Worm (Caenorhabditis elegans) whole organism, L4 larva: Measurements from ENCODE around the gene ZC190.10.
A peak's percentile ranks its signal among the peaks of the same experiment; 100 is the strongest.

Source experiments
- D1046.2 ChIP-seq: fragments of 200-800 bp; sonication (Bioruptor generic); IDR thresholded peaks from 2 replicates; pipeline ENCODE4 v1.3.6; 2022; ENCODE audit warnings: missing genetic modification characterization, missing compliant biosample characterization
- F44E2.7 ChIP-seq: fragments of 200-800 bp; sonication (Bioruptor generic); IDR thresholded peaks from 2 replicates; pipeline ENCODE4 v2.1.2; 2022; ENCODE audit warnings: missing genetic modification characterization, missing compliant biosample characterization
- Y5F2A.4 ChIP-seq: fragments of 200-800 bp; sonication (Bioruptor generic); optimal IDR thresholded peaks from 2 replicates; lab custom pipeline; 2018; ENCODE audit warnings: mild to moderate bottlenecking, missing genetic modification characterization, missing compliant biosample characterization
- ZK546.5 ChIP-seq, 2 experiments: sonication (generic microtip); optimal IDR thresholded peaks; 2 replicates each; lab custom pipeline; 2017; ENCODE audit warnings: missing biosample characterization in 2 of 2, missing genetic modification characterization in 2 of 2
- aha-1 ChIP-seq: fragments of 150-350 bp; peaks from one replicate; lab custom pipeline; 2014; ENCODE audit warnings: missing biosample characterization, missing genetic modification characterization
- arid-1 ChIP-seq: fragments of 200-800 bp; sonication (Bioruptor generic); conservative IDR thresholded peaks from 2 replicates; pipeline ENCODE4 v1.3.6; 2022; ENCODE audit warnings: missing genetic modification reagents, missing genetic modification characterization, missing compliant biosample characterization
- ceh-32 ChIP-seq: sonication (generic microtip); optimal IDR thresholded peaks from 2 replicates; lab custom pipeline; 2016; ENCODE audit warnings: mild to moderate bottlenecking, missing genetic modification characterization, missing compliant biosample characterization; ENCODE audit not compliant: poor library complexity
- daf-16 ChIP-seq, 3 experiments: sonication (generic microtip); optimal IDR thresholded peaks; 2 replicates each; lab custom pipeline; 2016 to 2017; ENCODE audit warnings: missing genetic modification characterization in 3 of 3, missing genetic modification reagents in 3 of 3, mild to moderate bottlenecking in 2 of 3, missing compliant biosample characterization in 2 of 3, missing biosample characterization in 1 of 3, moderate library complexity in 1 of 3
- daf-8 ChIP-seq: fragments of 200-800 bp; sonication (Bioruptor generic); IDR thresholded peaks from 2 replicates; pipeline ENCODE4 v1.3.6; 2022; ENCODE audit warnings: missing genetic modification characterization, missing compliant biosample characterization
- duxl-1 ChIP-seq: sonication (generic microtip); optimal IDR thresholded peaks from 2 replicates; lab custom pipeline; 2016; ENCODE audit warnings: mild to moderate bottlenecking, missing genetic modification characterization, moderate library complexity, missing compliant biosample characterization; ENCODE audit not compliant: poor library complexity
- dve-1 ChIP-seq: sonication (generic microtip); optimal IDR thresholded peaks from 2 replicates; lab custom pipeline; 2017; ENCODE audit warnings: antibody characterized with exemption, mild to moderate bottlenecking, missing genetic modification characterization, missing compliant biosample characterization; ENCODE audit not compliant: insufficient read depth
- egl-27 ChIP-seq: sonication (generic microtip); optimal IDR thresholded peaks from 3 replicates; lab custom pipeline; 2017; ENCODE audit warnings: missing biosample characterization, missing genetic modification reagents, missing genetic modification characterization
- gei-8 ChIP-seq: fragments of 200-800 bp; sonication (Bioruptor generic); optimal IDR thresholded peaks from 2 replicates; lab custom pipeline; 2018; ENCODE audit warnings: mild to moderate bottlenecking, missing genetic modification characterization, missing compliant biosample characterization
- hif-1 ChIP-seq, 2 experiments: sonication (generic microtip); optimal IDR thresholded peaks; 2 replicates each; lab custom pipeline; 2016 to 2017; ENCODE audit warnings: missing compliant biosample characterization in 2 of 2, missing genetic modification characterization in 2 of 2, missing genetic modification reagents in 2 of 2, missing genotype in 2 of 2, mild to moderate bottlenecking in 1 of 2
- jun-1 ChIP-seq: fragments of 150-350 bp; optimal IDR thresholded peaks from 2 replicates; lab custom pipeline; 2014; ENCODE audit warnings: missing biosample characterization, missing genetic modification reagents, missing genetic modification characterization
- lin-13 ChIP-seq: fragments of 150-350 bp; optimal IDR thresholded peaks from 2 replicates; lab custom pipeline; 2014; ENCODE audit warnings: missing biosample characterization, missing genetic modification reagents, missing genetic modification characterization
- lin-38 ChIP-seq: fragments of 200-800 bp; sonication (Bioruptor generic); IDR thresholded peaks from 2 replicates; pipeline ENCODE4 v1.3.6; 2022; ENCODE audit warnings: missing genetic modification reagents, missing genetic modification characterization, missing compliant biosample characterization
- lin-39 ChIP-seq: fragments of 150-350 bp; optimal IDR thresholded peaks from 2 replicates; lab custom pipeline; 2014; ENCODE audit warnings: missing biosample characterization, missing genetic modification reagents, missing genetic modification characterization
- lir-3 ChIP-seq: sonication (generic microtip); optimal IDR thresholded peaks from 2 replicates; lab custom pipeline; 2016; ENCODE audit warnings: mild to moderate bottlenecking, missing genetic modification characterization, missing compliant biosample characterization
- lsy-2 ChIP-seq, 2 experiments: fragments of 150-350 bp in 1 of 2; sonication (generic microtip) in 1 of 2; optimal IDR thresholded peaks; 2 replicates each; lab custom pipeline; 2014 to 2017; ENCODE audit warnings: missing biosample characterization in 2 of 2, missing genetic modification characterization in 2 of 2
- madf-5 ChIP-seq, 2 experiments: fragments of 200-800 bp; sonication (Bioruptor generic); IDR thresholded peaks; 2 replicates each; pipeline ENCODE4 v1.3.6; 2022; ENCODE audit warnings: missing compliant biosample characterization in 2 of 2, missing genetic modification characterization in 2 of 2
- madf-9 ChIP-seq: fragments of 200-800 bp; sonication (Bioruptor generic); conservative IDR thresholded peaks from 2 replicates; pipeline ENCODE4 v1.3.6; 2022; ENCODE audit warnings: missing genetic modification reagents, missing genetic modification characterization, missing compliant biosample characterization
- mep-1 ChIP-seq: fragments of 150-350 bp; sonication (generic microtip); optimal IDR thresholded peaks from 3 replicates; lab custom pipeline; 2014; ENCODE audit warnings: missing biosample characterization, missing genetic modification characterization
- mxl-3 ChIP-seq: fragments of 200-800 bp; sonication (Bioruptor generic); optimal IDR thresholded peaks from 2 replicates; lab custom pipeline; 2018; ENCODE audit warnings: mild to moderate bottlenecking, missing genetic modification characterization, missing compliant biosample characterization
- nhr-111 ChIP-seq: fragments of 200-800 bp; sonication (Bioruptor generic); optimal IDR thresholded peaks from 2 replicates; lab custom pipeline; 2018; ENCODE audit warnings: mild to moderate bottlenecking, missing genetic modification characterization, missing compliant biosample characterization
- nhr-237 ChIP-seq: sonication (generic microtip); optimal IDR thresholded peaks from 2 replicates; lab custom pipeline; 2017; ENCODE audit warnings: missing biosample characterization, missing genetic modification characterization
- nhr-28 ChIP-seq: fragments of 150-350 bp; optimal IDR thresholded peaks from 2 replicates; lab custom pipeline; 2014; ENCODE audit warnings: missing biosample characterization, missing genetic modification characterization
- nhr-41 ChIP-seq: fragments of 200-800 bp; sonication (Bioruptor generic); IDR thresholded peaks from 2 replicates; pipeline ENCODE4 v1.3.6; 2022; ENCODE audit warnings: missing genetic modification reagents, missing genetic modification characterization, missing compliant biosample characterization
- nhr-6 ChIP-seq: fragments of 150-350 bp; optimal IDR thresholded peaks from 2 replicates; lab custom pipeline; 2014; ENCODE audit warnings: missing biosample characterization, missing genetic modification characterization
- nhr-76 ChIP-seq: fragments of 150-350 bp; optimal IDR thresholded peaks from 2 replicates; lab custom pipeline; 2014; ENCODE audit warnings: missing biosample characterization, missing genetic modification characterization
- pqm-1 ChIP-seq: sonication (generic microtip); optimal IDR thresholded peaks from 2 replicates; lab custom pipeline; 2017; ENCODE audit warnings: missing biosample characterization, missing genetic modification characterization
- sdz-12 ChIP-seq: fragments of 200-800 bp; sonication (Bioruptor generic); optimal IDR thresholded peaks from 2 replicates; lab custom pipeline; 2018; ENCODE audit warnings: mild to moderate bottlenecking, missing genetic modification characterization, missing compliant biosample characterization
- snpc-1.2 ChIP-seq: fragments of 200-800 bp; sonication (Bioruptor generic); IDR thresholded peaks from 2 replicates; pipeline ENCODE4 v1.3.6; 2022; ENCODE audit warnings: missing genetic modification reagents, missing genetic modification characterization, missing compliant biosample characterization
- spr-1 ChIP-seq: sonication (generic microtip); optimal IDR thresholded peaks from 2 replicates; lab custom pipeline; 2016; ENCODE audit warnings: mild to moderate bottlenecking, missing genetic modification characterization, missing compliant biosample characterization
- spr-3 ChIP-seq: fragments of 200-800 bp; sonication (Bioruptor generic); optimal IDR thresholded peaks from 2 replicates; lab custom pipeline; 2018; ENCODE audit warnings: mild to moderate bottlenecking, missing genetic modification characterization, missing compliant biosample characterization
- unc-62 ChIP-seq, 3 experiments: fragments of 150-350 bp in 1 of 3; sonication (generic microtip); optimal IDR thresholded peaks in 2 of 3; peaks in 1 of 3; 1 replicate in 1 of 3; 2 replicates in 2 of 3; lab custom pipeline; 2014 to 2017; ENCODE audit warnings: missing biosample characterization in 3 of 3, missing genetic modification characterization in 3 of 3, missing genetic modification reagents in 3 of 3, missing genotype in 1 of 3
- vab-7 ChIP-seq: fragments of 200-800 bp; sonication (Bioruptor generic); IDR thresholded peaks from 2 replicates; pipeline ENCODE4 v1.3.6; 2022; ENCODE audit warnings: missing genetic modification reagents, missing genetic modification characterization, missing compliant biosample characterization

Gene ZC190.10

DNA sequence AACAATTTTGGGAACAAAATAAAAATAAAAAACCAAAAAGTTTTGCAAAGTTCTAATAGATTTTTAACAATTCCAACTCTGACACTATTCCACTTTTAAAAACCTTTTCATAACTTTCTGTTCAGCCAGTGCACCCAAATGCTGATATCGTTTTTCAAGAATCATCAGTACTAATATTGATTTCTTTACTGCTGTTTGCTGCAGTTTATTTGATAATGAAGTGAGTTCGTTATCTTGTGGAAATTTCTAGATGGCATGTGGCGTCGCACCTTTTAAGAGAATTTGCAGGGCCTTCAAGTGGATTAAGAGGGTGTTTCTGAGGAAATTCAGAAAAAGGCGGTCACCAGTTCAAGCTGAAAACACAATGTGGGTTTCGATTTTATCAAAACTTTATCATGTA is 34.9 kb upstream of the ZC190.10 start:
- no peak for TF ChIP-seq lin-13 (GFP tag; lab: Kevin White, UChicago)
- TF ChIP-seq nhr-6 (tag; lab: Kevin White, UChicago) = no peak
- no peak for TF ChIP-seq hif-1 (tag; optimal IDR thresholded peaks at IDR 0.05; lab: Kevin White, UChicago)
- TF ChIP-seq pqm-1 (tag; lab: Kevin White, UChicago) = peak; percentile 41
- no peak for TF ChIP-seq F44E2.7 (GFP tag; lab: Robert Waterston, UW)
- TF ChIP-seq nhr-237 = no peak
- TF ChIP-seq mep-1 (tag; lab: Kevin White, UChicago) = no peak
- TF ChIP-seq nhr-111 (GFP tag; lab: Kevin White, UChicago) = no peak
- TF ChIP-seq madf-5 (GFP tag; IDR thresholded peaks at IDR 0.05; lab: Robert Waterston, UW) = no peak
- no peak for TF ChIP-seq nhr-76
- TF ChIP-seq Y5F2A.4 = no peak
- no peak for TF ChIP-seq lsy-2 (tag; optimal IDR thresholded peaks at IDR 0.05; lab: Kevin White, UChicago)
- no peak for TF ChIP-seq sdz-12
- TF ChIP-seq lin-39 (tag; lab: Kevin White, UChicago) = no peak
- peak; percentile 27 for TF ChIP-seq dve-1 (tag; lab: Kevin White, UChicago)
- no peak for TF ChIP-seq ceh-32
- TF ChIP-seq gei-8 (GFP tag; lab: Kevin White, UChicago) = no peak
- TF ChIP-seq daf-16 (GFP tag; optimal IDR thresholded peaks at IDR 0.05; lab: Kevin White, UChicago) = no peak
- peak; percentile 64 for TF ChIP-seq daf-16 (tag; optimal IDR thresholded peaks at IDR 0.05; lab: Kevin White, UChicago)
- TF ChIP-seq nhr-41 (GFP tag; lab: Robert Waterston, UW) = no peak
- TF ChIP-seq aha-1 (tag; lab: Kevin White, UChicago) = no peak
- TF ChIP-seq nhr-28 (tag; lab: Kevin White, UChicago) = peak; percentile 3

DNA sequence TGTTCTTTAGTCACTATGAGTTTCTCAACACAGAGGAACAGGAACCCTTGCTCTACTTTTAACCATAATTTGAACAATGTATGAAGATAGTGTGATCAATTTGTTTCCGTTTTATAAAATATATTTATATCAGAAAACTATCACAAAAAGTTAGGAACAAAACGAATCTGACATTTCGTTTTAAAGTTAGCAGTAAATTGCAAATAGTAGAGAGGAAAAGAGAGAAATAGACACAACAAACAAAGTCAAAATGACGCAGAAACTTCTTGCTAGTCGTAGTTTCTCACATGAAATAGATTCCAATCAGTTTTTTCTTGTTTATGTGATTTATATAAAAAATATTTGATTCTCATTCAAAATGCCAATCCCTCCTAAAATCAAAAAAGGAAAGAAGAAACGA is 33.0 kb upstream of the ZC190.10 start, which contains the start of gene ZC196.5:
Gene ZC196.5 (plus strand): TSS at position 301 of the 400 bp plus-strand sequence.
- TF ChIP-seq duxl-1 (tag; lab: Kevin White, UChicago) = no peak
- peak in 1 of 2 experiments; percentile 60 for TF ChIP-seq unc-62 (GFP tag; optimal IDR thresholded peaks at IDR 0.05 in 1 of 2; lab: Kevin White, UChicago)
- TF ChIP-seq unc-62 (tag; optimal IDR thresholded peaks at IDR 0.05; lab: Kevin White, UChicago) = no peak

DNA sequence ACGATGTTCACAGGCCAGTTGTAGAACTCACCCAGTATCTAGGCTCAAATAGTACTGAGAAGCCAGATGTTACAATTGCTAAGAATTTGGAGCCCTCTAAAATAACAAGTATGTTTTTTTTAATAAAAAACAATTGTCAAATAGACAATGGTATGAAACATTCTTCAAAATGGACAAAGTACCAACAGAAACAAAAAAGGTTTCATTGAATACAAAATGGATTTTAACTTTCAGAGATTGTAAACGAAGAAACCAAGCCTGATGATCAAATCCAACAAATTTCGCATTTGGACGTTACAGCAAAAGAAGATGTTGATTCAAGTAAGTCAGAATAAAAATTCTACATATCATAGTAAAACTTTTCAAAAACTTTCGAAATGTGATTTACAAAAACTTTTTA is 31.0 kb upstream of the ZC190.10 start, which contains the start of gene ZC196.9:
Gene ZC196.9 (minus strand): TSS at position 101 of the 400 bp plus-strand sequence.
- TF ChIP-seq spr-3 (GFP tag; lab: Kevin White, UChicago) = no peak
- no peak for TF ChIP-seq nhr-6 (tag; lab: Kevin White, UChicago)
- no peak for TF ChIP-seq lin-38
- TF ChIP-seq ZK546.5 (tag; optimal IDR thresholded peaks at IDR 0.05; lab: Kevin White, UChicago) = no peak
- TF ChIP-seq lir-3 (tag; lab: Kevin White, UChicago) = no peak
- TF ChIP-seq spr-1 (tag; lab: Kevin White, UChicago) = no peak
- no peak for TF ChIP-seq snpc-1.2 (GFP tag; lab: Robert Waterston, UW)
- TF ChIP-seq D1046.2 (GFP tag; lab: Robert Waterston, UW) = no peak
- TF ChIP-seq jun-1 (tag; lab: Kevin White, UChicago) = no peak
- TF ChIP-seq ceh-32 = no peak
- no peak for TF ChIP-seq arid-1 (GFP tag; lab: Robert Waterston, UW)
- TF ChIP-seq madf-9 (GFP tag; lab: Robert Waterston, UW) = no peak
- no peak for TF ChIP-seq vab-7 (GFP tag; lab: Robert Waterston, UW)
- TF ChIP-seq daf-8 (GFP tag; lab: Robert Waterston, UW) = no peak
- TF ChIP-seq egl-27 = no peak
- TF ChIP-seq mxl-3 = no peak
